Worm (Caenorhabditis elegans) whole organism, late embryonic: ENCODE results near the gene C41H7.2.
A peak's percentile ranks its signal among the peaks of the same experiment; 100 is the strongest.

Source experiments
- C08G9.2 ChIP-seq: sonication (generic microtip); optimal IDR thresholded peaks from 2 replicates; lab custom pipeline; 2016; ENCODE audit warnings: mild to moderate bottlenecking, missing genetic modification characterization, moderate library complexity, missing compliant biosample characterization
- C38D4.7 ChIP-seq: fragments of 200-800 bp; sonication (Bioruptor generic); optimal IDR thresholded peaks from 2 replicates; lab custom pipeline; 2018; ENCODE audit warnings: mild to moderate bottlenecking, missing genetic modification characterization, moderate library complexity, missing compliant biosample characterization
- F13H6.1 ChIP-seq: sonication (generic microtip); optimal IDR thresholded peaks from 2 replicates; lab custom pipeline; 2016; ENCODE audit warnings: missing genetic modification characterization, missing compliant biosample characterization
- K02D7.2 ChIP-seq: sonication (generic microtip); optimal IDR thresholded peaks from 2 replicates; lab custom pipeline; 2017; ENCODE audit warnings: mild to moderate bottlenecking, missing genetic modification characterization, missing compliant biosample characterization
- K09A11.1 ChIP-seq: sonication (generic microtip); optimal IDR thresholded peaks from 2 replicates; lab custom pipeline; 2017; ENCODE audit warnings: antibody characterized with exemption, mild to moderate bottlenecking, missing genetic modification characterization, missing compliant biosample characterization; ENCODE audit not compliant: insufficient read depth
- Y22D7AL.16 ChIP-seq: sonication (generic microtip); optimal IDR thresholded peaks from 2 replicates; lab custom pipeline; 2016; ENCODE audit warnings: missing genetic modification characterization, missing compliant biosample characterization
- ahr-1 ChIP-seq: sonication (generic microtip); optimal IDR thresholded peaks from 2 replicates; lab custom pipeline; 2016; ENCODE audit warnings: missing genetic modification characterization, missing compliant biosample characterization
- ceh-14 ChIP-seq: sonication (generic microtip); optimal IDR thresholded peaks from 2 replicates; lab custom pipeline; 2016; ENCODE audit warnings: missing genotype, missing genetic modification characterization, missing compliant biosample characterization
- ceh-18 ChIP-seq: sonication (generic microtip); optimal IDR thresholded peaks from 2 replicates; lab custom pipeline; 2016; ENCODE audit warnings: missing genetic modification characterization, missing compliant biosample characterization
- ceh-19 ChIP-seq: fragments of 200-800 bp; sonication (Bioruptor generic); optimal IDR thresholded peaks from 2 replicates; lab custom pipeline; 2018; ENCODE audit warnings: mild to moderate bottlenecking, missing genetic modification characterization, missing compliant biosample characterization
- ceh-2 ChIP-seq: sonication (generic microtip); optimal IDR thresholded peaks from 2 replicates; lab custom pipeline; 2016; ENCODE audit warnings: missing genotype, missing genetic modification characterization, missing compliant biosample characterization
- ceh-30 ChIP-seq: fragments of 150-350 bp; optimal IDR thresholded peaks from 2 replicates; lab custom pipeline; 2014; ENCODE audit warnings: missing biosample characterization, missing genetic modification characterization
- ceh-31 ChIP-seq: sonication (generic microtip); optimal IDR thresholded peaks from 2 replicates; lab custom pipeline; 2016; ENCODE audit warnings: missing genetic modification characterization, missing compliant biosample characterization
- ceh-34 ChIP-seq: sonication (generic microtip); optimal IDR thresholded peaks from 2 replicates; lab custom pipeline; 2016; ENCODE audit warnings: mild to moderate bottlenecking, missing genetic modification characterization, missing compliant biosample characterization
- ceh-45 ChIP-seq: fragments of 200-800 bp; sonication (Bioruptor generic); IDR thresholded peaks from 2 replicates; pipeline ENCODE4 v1.3.6; 2022; ENCODE audit warnings: missing genetic modification reagents, missing genetic modification characterization, missing compliant biosample characterization
- ceh-48 ChIP-seq: sonication (generic microtip); optimal IDR thresholded peaks from 2 replicates; lab custom pipeline; 2016; ENCODE audit warnings: missing genetic modification characterization, inconsistent platforms, missing compliant biosample characterization
- dmd-4 ChIP-seq: sonication (generic microtip); optimal IDR thresholded peaks from 2 replicates; lab custom pipeline; 2016; ENCODE audit warnings: borderline replicate concordance, missing genetic modification characterization, missing compliant biosample characterization
- elt-2 ChIP-seq: sonication (generic microtip); optimal IDR thresholded peaks from 2 replicates; lab custom pipeline; 2016; ENCODE audit warnings: missing genetic modification reagents, missing genetic modification characterization, missing compliant biosample characterization
- elt-4 ChIP-seq: sonication (generic microtip); optimal IDR thresholded peaks from 2 replicates; lab custom pipeline; 2016; ENCODE audit warnings: missing genetic modification characterization, missing compliant biosample characterization
- eyg-1 ChIP-seq: sonication (generic microtip); optimal IDR thresholded peaks from 2 replicates; lab custom pipeline; 2016; ENCODE audit warnings: missing genotype, missing genetic modification characterization, missing compliant biosample characterization
- fax-1 ChIP-seq: sonication (generic microtip); optimal IDR thresholded peaks from 2 replicates; lab custom pipeline; 2016; ENCODE audit warnings: missing genotype, missing genetic modification characterization, missing compliant biosample characterization
- fkh-10 ChIP-seq: fragments of 150-350 bp; optimal IDR thresholded peaks from 2 replicates; lab custom pipeline; 2014; ENCODE audit warnings: missing biosample characterization, missing genetic modification reagents, missing genetic modification characterization
- hlh-15 ChIP-seq: sonication (generic microtip); optimal IDR thresholded peaks from 2 replicates; lab custom pipeline; 2016; ENCODE audit warnings: missing genetic modification characterization, missing compliant biosample characterization
- hlh-30 ChIP-seq: sonication (generic microtip); optimal IDR thresholded peaks from 2 replicates; lab custom pipeline; 2017; ENCODE audit warnings: antibody characterized with exemption, missing genetic modification characterization, missing compliant biosample characterization; ENCODE audit not compliant: insufficient read depth
- hlh-6 ChIP-seq: sonication (generic microtip); optimal IDR thresholded peaks from 2 replicates; lab custom pipeline; 2016; ENCODE audit warnings: missing genotype, missing genetic modification characterization, missing compliant biosample characterization
- lim-6 ChIP-seq: sonication (generic microtip); optimal IDR thresholded peaks from 2 replicates; lab custom pipeline; 2016; ENCODE audit warnings: missing genetic modification characterization, missing compliant biosample characterization
- lin-11 ChIP-seq: fragments of 200-800 bp; sonication (Bioruptor generic); optimal IDR thresholded peaks from 2 replicates; lab custom pipeline; 2018; ENCODE audit warnings: mild to moderate bottlenecking, missing genetic modification characterization, missing compliant biosample characterization
- madf-2 ChIP-seq: sonication (generic microtip); optimal IDR thresholded peaks from 2 replicates; lab custom pipeline; 2017; ENCODE audit warnings: missing genetic modification characterization, missing compliant biosample characterization
- mec-3 ChIP-seq: sonication (generic microtip); optimal IDR thresholded peaks from 2 replicates; lab custom pipeline; 2016; ENCODE audit warnings: borderline replicate concordance, missing genetic modification characterization, missing compliant biosample characterization
- nfya-1 ChIP-seq: sonication (generic microtip); optimal IDR thresholded peaks from 2 replicates; lab custom pipeline; 2017; ENCODE audit warnings: missing genetic modification characterization, mild to moderate bottlenecking, missing compliant biosample characterization, antibody characterized with exemption, moderate library complexity
- nhr-11 ChIP-seq: fragments of 150-350 bp; optimal IDR thresholded peaks from 2 replicates; lab custom pipeline; 2014; ENCODE audit warnings: missing biosample characterization, missing genetic modification characterization
- nhr-232 ChIP-seq: sonication (generic microtip); optimal IDR thresholded peaks from 2 replicates; lab custom pipeline; 2016; ENCODE audit warnings: missing genetic modification characterization, missing compliant biosample characterization
- pag-3 ChIP-seq: sonication (generic microtip); optimal IDR thresholded peaks from 2 replicates; lab custom pipeline; 2016; ENCODE audit warnings: missing compliant biosample characterization, missing genetic modification characterization, borderline replicate concordance
- pax-1 ChIP-seq: fragments of 150-350 bp; optimal IDR thresholded peaks from 2 replicates; lab custom pipeline; 2014; ENCODE audit warnings: missing biosample characterization, missing genetic modification characterization
- pros-1 ChIP-seq: fragments of 150-350 bp; optimal IDR thresholded peaks from 2 replicates; lab custom pipeline; 2014; ENCODE audit warnings: missing biosample characterization, missing genetic modification reagents, missing genetic modification characterization
- ref-2 ChIP-seq: sonication (generic microtip); optimal IDR thresholded peaks from 2 replicates; lab custom pipeline; 2016; ENCODE audit warnings: missing genetic modification characterization, missing compliant biosample characterization
- sox-2 ChIP-seq: fragments of 200-800 bp; sonication (Bioruptor generic); IDR thresholded peaks from 2 replicates; pipeline ENCODE4 v1.3.6; 2022; ENCODE audit warnings: missing genetic modification reagents, missing genetic modification characterization, missing compliant biosample characterization
- sox-4 ChIP-seq: sonication (generic microtip); optimal IDR thresholded peaks from 2 replicates; lab custom pipeline; 2017; ENCODE audit warnings: mild to moderate bottlenecking, missing genetic modification characterization, inconsistent platforms, missing compliant biosample characterization
- syd-9 ChIP-seq: sonication (generic microtip); optimal IDR thresholded peaks from 2 replicates; lab custom pipeline; 2016; ENCODE audit warnings: mild to moderate bottlenecking, missing genetic modification characterization, moderate library complexity, missing compliant biosample characterization
- tbx-2 ChIP-seq: sonication (generic microtip); optimal IDR thresholded peaks from 2 replicates; lab custom pipeline; 2016; ENCODE audit warnings: missing genetic modification characterization, missing compliant biosample characterization
- tbx-7 ChIP-seq: sonication (generic microtip); optimal IDR thresholded peaks from 2 replicates; lab custom pipeline; 2016; ENCODE audit warnings: missing genotype, missing genetic modification characterization, missing compliant biosample characterization
- unc-3 ChIP-seq, 2 experiments: fragments of 200-800 bp in 1 of 2; sonication (Bioruptor generic) in 1 of 2; sonication (generic microtip) in 1 of 2; conservative IDR thresholded peaks in 1 of 2; optimal IDR thresholded peaks in 1 of 2; 2 replicates each; pipeline versions ENCODE4 v1.3.6 to Lab custom; 2016 to 2022; ENCODE audit warnings: missing compliant biosample characterization in 2 of 2, missing genetic modification characterization in 2 of 2, missing genetic modification reagents in 1 of 2
- unc-42 ChIP-seq: sonication (generic microtip); optimal IDR thresholded peaks from 2 replicates; lab custom pipeline; 2016; ENCODE audit warnings: missing genotype, missing genetic modification characterization, missing compliant biosample characterization
- unc-86 ChIP-seq: sonication (generic microtip); optimal IDR thresholded peaks from 2 replicates; lab custom pipeline; 2016; ENCODE audit warnings: missing genetic modification characterization, missing compliant biosample characterization
- ztf-16 ChIP-seq: sonication (generic microtip); optimal IDR thresholded peaks from 2 replicates; lab custom pipeline; 2017; ENCODE audit warnings: missing genetic modification characterization, missing compliant biosample characterization

Gene C41H7.2

ce11 chrII:3053689-3054088, 39.1 kb downstream of the C41H7.2 start:
- TF ChIP-seq sox-2 (no peak), unc-86 (tag; lab: Kevin White, UChicago) (no peak), pag-3 (tag; lab: Kevin White, UChicago) (no peak), F13H6.1 (tag; lab: Kevin White, UChicago) (no peak), tbx-7 (tag; lab: Kevin White, UChicago) (no peak), madf-2 (tag; lab: Kevin White, UChicago) (no peak), lin-11 (tag; lab: Kevin White, UChicago) (no peak), ztf-16 (no peak), elt-2 (tag; lab: Kevin White, UChicago) (no peak), eyg-1 (tag; lab: Kevin White, UChicago) (no peak), tbx-2 (tag; lab: Kevin White, UChicago) (no peak), pros-1 (tag; lab: Kevin White, UChicago) (no peak), sox-4 (no peak)

- TF ChIP-seq hlh-15, result no peak
- no peak for TF ChIP-seq dmd-4 (tag; lab: Kevin White, UChicago)
- no peak for TF ChIP-seq C38D4.7
- TF ChIP-seq fax-1, result no peak
- TF ChIP-seq F13H6.1 (tag; lab: Kevin White, UChicago), result no peak
- no peak for TF ChIP-seq nhr-11 (tag; lab: Kevin White, UChicago)
- no peak for TF ChIP-seq fkh-10 (GFP tag; lab: Kevin White, UChicago)
- TF ChIP-seq eyg-1 (tag; lab: Kevin White, UChicago), result no peak
- TF ChIP-seq ceh-30 (tag; lab: Kevin White, UChicago), result no peak
- TF ChIP-seq K02D7.2 (tag; lab: Kevin White, UChicago), result no peak
- TF ChIP-seq nfya-1 (tag; lab: Kevin White, UChicago), result no peak
- TF ChIP-seq ahr-1 (tag; lab: Kevin White, UChicago), result no peak
- TF ChIP-seq lim-6 (tag; lab: Kevin White, UChicago), result no peak
- no peak for TF ChIP-seq unc-3 (GFP tag; conservative IDR thresholded peaks at IDR 0.05; lab: Robert Waterston, UW)
- TF ChIP-seq unc-3 (tag; optimal IDR thresholded peaks at IDR 0.05; lab: Kevin White, UChicago), result no peak
- no peak for TF ChIP-seq hlh-30 (tag; lab: Kevin White, UChicago)
- TF ChIP-seq ceh-19 (GFP tag; lab: Kevin White, UChicago), result no peak
- TF ChIP-seq sox-2, result no peak
- TF ChIP-seq sox-4, result no peak
- no peak for TF ChIP-seq K09A11.1 (tag; lab: Kevin White, UChicago)
These were observed 39.6 kb downstream of the C41H7.2 start, which contains the start of gene lido-13 for ce11 chrII:3054221-3054620. lido-13 (minus strand) TSS chrII:3054321.

ce11 chrII:3054622-3055021, 40.0 kb downstream of the C41H7.2 start:
- TF ChIP-seq pros-1 (tag; lab: Kevin White, UChicago), result no peak
- TF ChIP-seq tbx-2 (tag; lab: Kevin White, UChicago), result peak; percentile 22
- TF ChIP-seq ceh-34 (tag; lab: Kevin White, UChicago), result peak; percentile 55
- TF ChIP-seq hlh-6 (tag; lab: Kevin White, UChicago), result peak; percentile 6
- TF ChIP-seq nfya-1 (tag; lab: Kevin White, UChicago), result peak; percentile 72
- TF ChIP-seq ceh-2, result peak; percentile 11
- TF ChIP-seq ceh-31 (tag; lab: Kevin White, UChicago), result peak; percentile 31
- TF ChIP-seq elt-4, result no peak
- peak; percentile 23 for TF ChIP-seq ref-2 (tag; lab: Kevin White, UChicago)

- TF ChIP-seq mec-3 (tag; lab: Kevin White, UChicago), result no peak
- no peak for TF ChIP-seq Y22D7AL.16 (tag; lab: Kevin White, UChicago)
- TF ChIP-seq F13H6.1 (tag; lab: Kevin White, UChicago), result no peak
- TF ChIP-seq ceh-45 (GFP tag; lab: Robert Waterston, UW), result no peak
- TF ChIP-seq hlh-30 (tag; lab: Kevin White, UChicago), result peak; percentile 67
- TF ChIP-seq ref-2 (tag; lab: Kevin White, UChicago), result peak; percentile 53
- TF ChIP-seq lin-11 (tag; lab: Kevin White, UChicago), result no peak
- TF ChIP-seq nhr-232 (tag; lab: Kevin White, UChicago), result peak; percentile 24
- TF ChIP-seq C38D4.7, result no peak
- peak; percentile 45 for TF ChIP-seq ceh-34 (tag; lab: Kevin White, UChicago)
- TF ChIP-seq ceh-48 (tag; lab: Kevin White, UChicago), result no peak
- TF ChIP-seq C08G9.2 (tag; lab: Kevin White, UChicago), result peak; percentile 46
- peak; percentile 60 for TF ChIP-seq tbx-2 (tag; lab: Kevin White, UChicago)
- TF ChIP-seq pros-1 (tag; lab: Kevin White, UChicago), result peak; percentile 60
- TF ChIP-seq ceh-14 (tag; lab: Kevin White, UChicago), result peak; percentile 66
- peak; percentile 16 for TF ChIP-seq ceh-18 (tag; lab: Kevin White, UChicago)
- no peak for TF ChIP-seq syd-9 (tag; lab: Kevin White, UChicago)
- TF ChIP-seq madf-2 (tag; lab: Kevin White, UChicago), result no peak
- no peak for TF ChIP-seq pax-1 (tag; lab: Kevin White, UChicago)
- TF ChIP-seq ztf-16, result no peak
- peak; percentile 0 for TF ChIP-seq ceh-19 (GFP tag; lab: Kevin White, UChicago)
- peak; percentile 58 for TF ChIP-seq unc-42 (tag; lab: Kevin White, UChicago)
These were observed 40.9 kb downstream of the C41H7.2 start for ce11 chrII:3055531-3055930.
